Fruit fly (Drosophila melanogaster) S2 (cell line): ENCODE data around the gene Pex14.

Experiments used
- CG8478 ChIP-seq: fragments of >200 bp; optimal IDR thresholded peaks from 2 replicates; lab custom pipeline; 2018
- CTCF ChIP-seq, 2 experiments: fragments of >200 bp; optimal IDR thresholded peaks; 2 replicates each; lab custom pipeline; 2018

DNA sequence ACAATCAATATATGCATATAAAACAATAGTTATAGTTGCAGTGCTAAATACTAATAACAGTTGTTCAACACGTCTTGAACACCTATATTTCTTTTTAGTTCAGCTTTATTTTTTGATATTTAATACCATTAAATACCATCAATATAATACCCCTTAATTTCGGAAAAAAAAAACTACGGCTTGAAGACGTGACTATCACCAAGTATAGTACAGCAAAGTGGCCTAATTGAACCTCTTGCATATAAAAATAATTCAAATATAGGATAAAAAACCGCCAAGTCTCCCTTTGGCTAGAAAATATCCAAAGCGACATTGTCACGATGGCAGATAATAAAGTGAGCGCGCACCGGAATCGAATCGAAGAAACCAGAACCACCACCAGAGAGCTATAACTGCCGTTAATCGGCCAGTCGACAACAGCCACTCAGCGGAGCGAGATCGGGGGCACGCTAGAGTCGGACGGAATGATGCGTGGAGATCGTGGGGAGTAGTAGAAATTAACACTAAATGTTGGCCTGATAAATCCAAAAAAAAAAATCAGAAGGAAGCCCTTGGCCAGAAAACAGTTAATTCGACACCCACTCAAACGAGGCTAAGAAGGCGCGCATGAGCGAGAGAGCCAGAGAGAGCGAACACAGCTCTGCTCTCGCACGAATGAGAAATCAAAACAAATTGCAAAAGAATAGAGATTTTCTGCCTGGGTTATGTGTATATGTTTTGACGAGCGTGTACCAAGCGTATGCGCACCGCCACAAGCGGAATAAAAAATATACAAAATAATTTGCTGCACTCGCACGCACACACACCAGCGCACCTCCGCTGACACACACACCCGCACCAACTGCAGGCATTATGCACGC, 6.4 kb downstream of the Pex14 start:
- TF ChIP-seq CG8478 (no peak), CTCF (optimal IDR thresholded peaks at IDR 0.05; lab: Kevin White, UChicago) (no peak)
